Worm (Caenorhabditis elegans): Measurements from ENCODE around the gene C18D4.3.

DNA sequence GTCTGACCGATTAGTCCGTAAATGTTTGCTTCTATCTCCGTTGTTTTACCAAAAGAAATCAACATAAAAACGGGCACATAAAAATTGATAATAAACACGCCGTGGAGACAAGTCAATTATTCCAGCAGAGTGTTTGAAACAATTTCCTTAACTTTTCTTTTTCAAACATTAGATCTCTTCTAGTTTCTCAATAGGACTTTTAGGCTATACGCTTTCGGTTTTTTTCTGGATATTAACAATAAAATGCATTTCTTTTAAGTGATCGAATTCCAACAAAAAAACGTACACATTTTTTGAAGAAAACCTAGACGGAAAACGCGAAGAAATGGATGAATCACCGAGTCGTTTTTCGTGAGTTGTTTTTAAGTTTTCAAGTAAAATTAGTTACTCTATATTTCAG, 26.4 kb upstream of the C18D4.3 start, which contains the start of gene fbxa-172:
- TF ChIP-seq unc-62 (GFP tag; optimal IDR thresholded peaks at IDR 0.05), result no peak
- TF ChIP-seq F13H6.1 (tag; optimal IDR thresholded peaks at IDR 0.05), result no peak
- TF ChIP-seq skn-1 (tag; optimal IDR thresholded peaks at IDR 0.05), result no peak
- TF ChIP-seq sma-9 (GFP tag; optimal IDR thresholded peaks at IDR 0.05), result no peak
- TF ChIP-seq sma-9 (tag; optimal IDR thresholded peaks at IDR 0.05), result no peak
- no peak for TF ChIP-seq aly-2 (tag; optimal IDR thresholded peaks at IDR 0.05)
- no peak for TF ChIP-seq elt-3 (tag; optimal IDR thresholded peaks at IDR 0.05)
